Worm (Caenorhabditis elegans) whole organism, L1 larva: ENCODE results near the gene T28A11.3.

ENCODE experiments used
- egl-27 ChIP-seq, 2 experiments: fragments of 150-350 bp in 1 of 2; sonication (generic microtip); optimal IDR thresholded peaks; 3 replicates each; lab custom pipeline; 2017 to 2018; ENCODE audit warnings: missing biosample characterization in 2 of 2, missing genetic modification characterization in 2 of 2, missing genetic modification reagents in 2 of 2
- elt-2 ChIP-seq: sonication (generic microtip); optimal IDR thresholded peaks from 2 replicates; lab custom pipeline; 2016; ENCODE audit warnings: missing genetic modification characterization, mild to moderate bottlenecking, inconsistent platforms, missing compliant biosample characterization, missing genetic modification reagents
- lin-13 ChIP-seq: fragments of 150-350 bp; optimal IDR thresholded peaks from 2 replicates; lab custom pipeline; 2014; ENCODE audit warnings: missing biosample characterization, missing genetic modification reagents, missing genetic modification characterization
- lin-15B ChIP-seq: fragments of 150-350 bp; sonication (generic microtip); optimal IDR thresholded peaks from 3 replicates; lab custom pipeline; 2014; ENCODE audit warnings: missing biosample characterization, missing genetic modification characterization
- lsy-2 ChIP-seq, 2 experiments: fragments of 150-350 bp; optimal IDR thresholded peaks; 2 replicates each; lab custom pipeline; 2014; ENCODE audit warnings: missing biosample characterization in 2 of 2, missing genetic modification characterization in 2 of 2
- nhr-28 ChIP-seq: fragments of 150-350 bp; optimal IDR thresholded peaks from 2 replicates; lab custom pipeline; 2014; ENCODE audit warnings: missing biosample characterization, missing genetic modification characterization
- nhr-90 ChIP-seq: sonication (generic microtip); optimal IDR thresholded peaks from 2 replicates; lab custom pipeline; 2016; ENCODE audit warnings: mild to moderate bottlenecking, missing genetic modification characterization, missing compliant biosample characterization; ENCODE audit not compliant: poor library complexity
- pag-3 ChIP-seq: sonication (generic microtip); optimal IDR thresholded peaks from 2 replicates; lab custom pipeline; 2017; ENCODE audit warnings: missing genetic modification characterization, mild to moderate bottlenecking, missing compliant biosample characterization, antibody characterized with exemption, borderline replicate concordance; ENCODE audit not compliant: insufficient read depth
- pqm-1 ChIP-seq: sonication (generic microtip); optimal IDR thresholded peaks from 3 replicates; lab custom pipeline; 2017; ENCODE audit warnings: missing biosample characterization, missing genetic modification characterization
- snu-23 ChIP-seq: sonication (generic microtip); optimal IDR thresholded peaks from 2 replicates; lab custom pipeline; 2016; ENCODE audit warnings: missing genetic modification characterization, missing compliant biosample characterization
- sox-4 ChIP-seq: sonication (generic microtip); optimal IDR thresholded peaks from 2 replicates; lab custom pipeline; 2016; ENCODE audit warnings: missing genetic modification characterization, missing compliant biosample characterization
- unc-30 ChIP-seq: sonication (generic microtip); optimal IDR thresholded peaks from 2 replicates; lab custom pipeline; 2017; ENCODE audit warnings: missing biosample characterization, missing genetic modification characterization
- ztf-11 ChIP-seq, 2 experiments: sonication (generic microtip); optimal IDR thresholded peaks; 2 replicates each; lab custom pipeline; 2016 to 2017; ENCODE audit warnings: missing genetic modification characterization in 2 of 2, missing biosample characterization in 1 of 2, missing compliant biosample characterization in 1 of 2

ce11 chrV:3276184-3276583 lies 1.1 kb downstream of the T28A11.3 start:
- TF ChIP-seq lsy-2 (tag; optimal IDR thresholded peaks at IDR 0.05; lab: Kevin White, UChicago) (no peak), pqm-1 (tag; lab: Kevin White, UChicago) (no peak), ztf-11 (tag; optimal IDR thresholded peaks at IDR 0.05; lab: Kevin White, UChicago) (no peak), pag-3 (tag; lab: Kevin White, UChicago) (no peak), egl-27 (tag; optimal IDR thresholded peaks at IDR 0.05; lab: Kevin White, UChicago) (no peak), nhr-90 (tag; lab: Kevin White, UChicago) (no peak), lin-15B (no peak), elt-2 (tag; lab: Kevin White, UChicago) (no peak), unc-30 (no peak), lin-13 (no peak), sox-4 (tag; lab: Kevin White, UChicago) (no peak), nhr-28 (tag; lab: Kevin White, UChicago) (no peak), snu-23 (no peak)
